Worm (Caenorhabditis elegans) whole organism, midembryonic: Measurements from ENCODE around the gene T01C8.3.

Source experiments
- T22C8.4 ChIP-seq: fragments of 200-800 bp; sonication (Bioruptor generic); IDR thresholded peaks from 2 replicates; pipeline ENCODE4 v1.3.6; 2022; ENCODE audit warnings: missing genetic modification characterization, missing compliant biosample characterization
- cog-1 ChIP-seq: sonication (generic microtip); optimal IDR thresholded peaks from 2 replicates; lab custom pipeline; 2016; ENCODE audit warnings: missing genetic modification characterization, missing compliant biosample characterization
- flt-1 ChIP-seq: fragments of 200-800 bp; sonication (Bioruptor generic); IDR thresholded peaks from 2 replicates; pipeline ENCODE4 v1.3.6; 2022; ENCODE audit warnings: missing genetic modification characterization, missing compliant biosample characterization
- klf-2 ChIP-seq: fragments of 200-800 bp; sonication (Bioruptor generic); conservative IDR thresholded peaks from 2 replicates; pipeline ENCODE4 v1.3.6; 2022; ENCODE audit warnings: missing genetic modification reagents, missing genetic modification characterization, missing compliant biosample characterization
- med-1 ChIP-seq: sonication (generic microtip); optimal IDR thresholded peaks from 2 replicates; lab custom pipeline; 2017; ENCODE audit warnings: missing genetic modification characterization, mild to moderate bottlenecking, missing compliant biosample characterization, antibody characterized with exemption, missing genetic modification reagents; ENCODE audit not compliant: insufficient read depth
- ref-1 ChIP-seq: fragments of 200-800 bp; sonication (Bioruptor generic); conservative IDR thresholded peaks from 2 replicates; pipeline ENCODE4 v1.3.6; 2022; ENCODE audit warnings: missing genetic modification reagents, missing genetic modification characterization, missing compliant biosample characterization
- tab-1 ChIP-seq: fragments of 200-800 bp; sonication (Bioruptor generic); IDR thresholded peaks from 2 replicates; pipeline ENCODE4 v1.3.6; 2022; ENCODE audit warnings: missing genetic modification characterization, missing compliant biosample characterization
- ztf-23 ChIP-seq: fragments of 200-800 bp; sonication (Bioruptor generic); IDR thresholded peaks from 2 replicates; pipeline ENCODE4 v1.3.6; 2022; ENCODE audit warnings: missing genetic modification reagents, missing genetic modification characterization, missing compliant biosample characterization
- ztf-29 ChIP-seq: fragments of 200-800 bp; sonication (Bioruptor generic); IDR thresholded peaks from 2 replicates; pipeline ENCODE4 v1.3.6; 2022; ENCODE audit warnings: missing genetic modification reagents, missing genetic modification characterization, missing compliant biosample characterization

Gene T01C8.3

DNA sequence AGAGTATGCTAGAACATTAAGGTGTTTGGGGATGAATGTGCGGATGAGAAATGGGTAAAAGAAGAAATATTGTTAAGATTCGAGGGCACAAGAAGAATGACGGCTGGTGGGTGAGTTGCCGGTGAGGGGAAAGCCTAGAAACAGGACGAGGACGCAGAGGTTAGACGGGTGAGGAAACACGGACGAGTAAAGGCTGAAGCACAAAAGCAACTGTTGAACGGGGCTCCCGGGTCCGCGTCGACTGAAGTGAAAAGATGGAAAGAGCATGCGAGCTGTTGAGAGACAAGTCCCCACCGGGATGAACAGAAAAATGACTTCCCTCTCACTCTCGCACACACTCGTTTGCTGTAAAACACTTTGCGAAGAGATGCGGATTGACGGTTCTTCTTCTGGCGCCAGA is 29.0 kb upstream of the T01C8.3 start:
- no peak for TF ChIP-seq tab-1 (GFP tag; lab: Robert Waterston, UW)
- TF ChIP-seq cog-1 (tag; lab: Kevin White, UChicago): no peak
- no peak for TF ChIP-seq med-1 (GFP tag; lab: Kevin White, UChicago)
- TF ChIP-seq ztf-23 (GFP tag; lab: Robert Waterston, UW): no peak
- TF ChIP-seq flt-1 (GFP tag; lab: Robert Waterston, UW): no peak
- TF ChIP-seq ztf-29 (GFP tag; lab: Robert Waterston, UW): no peak
- no peak for TF ChIP-seq ref-1
- TF ChIP-seq T22C8.4 (GFP tag; lab: Robert Waterston, UW): no peak
- TF ChIP-seq klf-2 (GFP tag; lab: Robert Waterston, UW): no peak

DNA sequence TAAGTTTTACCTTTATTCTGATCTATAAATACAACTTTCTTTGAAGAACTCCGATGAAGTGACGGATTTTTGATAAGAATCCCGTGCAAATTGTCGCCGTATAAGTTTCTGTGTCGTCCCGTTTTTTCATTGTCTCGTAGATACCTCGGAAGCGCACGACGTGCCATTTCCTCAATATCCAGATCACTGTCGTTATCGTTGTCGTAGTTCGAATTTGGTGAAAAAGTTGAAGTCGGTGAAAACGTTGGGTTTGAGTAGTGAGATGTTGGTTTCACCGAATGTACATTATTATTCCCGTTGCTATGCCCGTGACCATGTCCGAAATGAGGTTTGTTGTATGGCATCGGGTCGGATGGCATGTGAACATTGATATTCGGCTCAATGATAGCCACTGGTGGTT is 26.7 kb upstream of the T01C8.3 start:
- no peak for TF ChIP-seq flt-1 (GFP tag; lab: Robert Waterston, UW)
- no peak for TF ChIP-seq ztf-23 (GFP tag; lab: Robert Waterston, UW)
- TF ChIP-seq klf-2 (GFP tag; lab: Robert Waterston, UW): no peak
- no peak for TF ChIP-seq T22C8.4 (GFP tag; lab: Robert Waterston, UW)
- TF ChIP-seq med-1 (GFP tag; lab: Kevin White, UChicago): no peak
- no peak for TF ChIP-seq ref-1
- no peak for TF ChIP-seq ztf-29 (GFP tag; lab: Robert Waterston, UW)
- no peak for TF ChIP-seq cog-1 (tag; lab: Kevin White, UChicago)
- TF ChIP-seq tab-1 (GFP tag; lab: Robert Waterston, UW): no peak

DNA sequence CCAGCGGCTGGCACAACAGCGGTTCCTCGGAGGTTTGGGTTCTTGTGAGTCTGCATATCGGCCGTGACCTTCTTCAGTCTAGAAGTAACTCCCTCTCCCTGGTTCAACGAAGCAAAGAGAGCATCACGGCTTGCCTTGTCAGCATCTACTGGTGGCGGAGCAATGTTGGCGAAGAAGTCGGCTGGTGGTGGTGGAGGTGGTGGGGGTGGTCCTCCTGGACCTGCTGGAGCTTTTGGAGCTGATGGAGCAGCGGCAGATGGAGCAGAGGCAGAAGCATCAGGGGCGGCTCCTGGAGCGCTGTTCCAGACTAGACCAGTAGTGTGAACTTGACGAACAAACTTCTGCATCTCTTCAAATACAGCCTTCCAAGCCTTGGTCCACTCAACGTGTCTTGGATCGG is 25.5 kb upstream of the T01C8.3 start:
- TF ChIP-seq klf-2 (GFP tag; lab: Robert Waterston, UW) (no peak), T22C8.4 (GFP tag; lab: Robert Waterston, UW) (no peak), tab-1 (GFP tag; lab: Robert Waterston, UW) (no peak), med-1 (GFP tag; lab: Kevin White, UChicago) (no peak), ztf-29 (GFP tag; lab: Robert Waterston, UW) (no peak), flt-1 (GFP tag; lab: Robert Waterston, UW) (no peak), ref-1 (no peak), cog-1 (tag; lab: Kevin White, UChicago) (no peak), ztf-23 (GFP tag; lab: Robert Waterston, UW) (no peak)

DNA sequence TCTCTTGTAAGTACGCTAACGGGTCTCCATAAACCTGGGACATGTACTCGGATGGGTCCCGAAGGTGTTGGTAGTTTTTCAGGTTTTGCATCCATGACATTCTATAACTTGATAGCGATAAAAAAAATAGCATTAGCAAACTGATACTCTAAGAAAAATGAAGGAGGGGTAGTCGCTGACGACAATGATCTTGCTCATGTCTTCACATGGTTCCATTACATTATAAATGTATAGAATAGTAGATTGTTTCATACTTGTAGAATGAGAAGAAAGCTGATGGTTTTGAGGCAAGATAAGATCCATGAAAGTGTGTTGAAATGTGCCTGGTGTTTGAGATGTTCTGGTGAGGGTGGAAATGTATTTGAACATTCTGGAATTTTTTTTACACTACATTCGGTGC is 24.0 kb upstream of the T01C8.3 start, which contains the start of gene mec-4:
mec-4 (minus strand) TSS at position 101 of the 400 bp plus-strand sequence.
- TF ChIP-seq T22C8.4 (GFP tag; lab: Robert Waterston, UW) (no peak), cog-1 (tag; lab: Kevin White, UChicago) (no peak), klf-2 (GFP tag; lab: Robert Waterston, UW) (no peak), ref-1 (no peak), med-1 (GFP tag; lab: Kevin White, UChicago) (no peak), ztf-29 (GFP tag; lab: Robert Waterston, UW) (no peak), ztf-23 (GFP tag; lab: Robert Waterston, UW) (no peak), tab-1 (GFP tag; lab: Robert Waterston, UW) (no peak), flt-1 (GFP tag; lab: Robert Waterston, UW) (no peak)

DNA sequence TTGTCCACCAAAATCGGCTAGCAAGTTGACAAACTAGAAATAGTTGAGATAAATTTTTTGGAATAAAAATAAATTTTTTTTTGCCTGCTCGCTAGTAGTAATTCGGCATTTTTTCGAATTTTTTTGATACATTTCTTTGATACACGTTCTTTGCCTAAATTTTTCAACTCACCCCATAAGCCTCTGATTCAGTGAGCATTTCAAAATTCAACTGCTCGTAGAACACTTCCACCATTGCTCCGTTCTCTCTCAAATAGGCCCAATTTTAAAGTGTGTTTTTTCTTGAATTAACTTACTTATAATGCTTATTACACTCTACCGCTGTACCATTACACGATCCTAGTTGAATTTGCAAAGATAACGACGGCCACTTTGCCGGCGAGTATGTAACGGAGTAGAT is 20.5 kb upstream of the T01C8.3 start:
- TF ChIP-seq klf-2 (GFP tag; lab: Robert Waterston, UW) (no peak), T22C8.4 (GFP tag; lab: Robert Waterston, UW) (no peak), tab-1 (GFP tag; lab: Robert Waterston, UW) (no peak), cog-1 (tag; lab: Kevin White, UChicago) (no peak), med-1 (GFP tag; lab: Kevin White, UChicago) (no peak), ref-1 (no peak), ztf-23 (GFP tag; lab: Robert Waterston, UW) (no peak), flt-1 (GFP tag; lab: Robert Waterston, UW) (no peak), ztf-29 (GFP tag; lab: Robert Waterston, UW) (no peak)

DNA sequence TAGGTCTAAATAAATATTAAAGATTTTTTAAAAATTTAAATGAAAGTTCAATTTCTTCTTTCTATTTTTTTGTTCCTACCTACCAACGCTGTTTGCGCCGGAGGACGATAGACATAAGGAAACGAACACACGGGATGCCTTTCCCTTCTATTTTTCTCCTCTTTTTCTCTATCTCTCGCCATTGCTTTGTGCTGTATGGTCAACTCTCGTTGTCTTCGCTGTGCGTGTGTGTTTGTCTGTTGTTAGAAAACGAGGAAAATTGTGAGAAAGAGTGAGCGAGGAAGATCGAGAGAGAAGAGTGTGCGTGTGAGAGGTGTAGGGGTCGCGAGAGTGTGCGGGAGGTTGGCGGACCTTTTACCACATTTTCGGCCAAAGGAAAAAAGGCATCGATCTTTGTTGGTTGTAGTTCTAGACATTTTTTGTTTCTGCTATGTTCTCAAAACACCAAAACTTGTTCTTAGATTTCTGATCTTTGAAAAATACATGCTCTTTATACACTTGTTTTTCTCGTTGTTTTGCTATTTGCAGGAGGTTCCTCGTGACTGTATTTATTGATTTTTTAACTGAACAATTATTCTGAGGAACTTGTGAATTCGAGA is 16.2 kb upstream of the T01C8.3 start:
- TF ChIP-seq ztf-23 (GFP tag; lab: Robert Waterston, UW): no peak
- no peak for TF ChIP-seq ztf-29 (GFP tag; lab: Robert Waterston, UW)
- TF ChIP-seq ref-1: no peak
- TF ChIP-seq med-1 (GFP tag; lab: Kevin White, UChicago): no peak
- no peak for TF ChIP-seq klf-2 (GFP tag; lab: Robert Waterston, UW)
- TF ChIP-seq cog-1 (tag; lab: Kevin White, UChicago): no peak
- TF ChIP-seq T22C8.4 (GFP tag; lab: Robert Waterston, UW): no peak
- no peak for TF ChIP-seq tab-1 (GFP tag; lab: Robert Waterston, UW)
- no peak for TF ChIP-seq flt-1 (GFP tag; lab: Robert Waterston, UW)

DNA sequence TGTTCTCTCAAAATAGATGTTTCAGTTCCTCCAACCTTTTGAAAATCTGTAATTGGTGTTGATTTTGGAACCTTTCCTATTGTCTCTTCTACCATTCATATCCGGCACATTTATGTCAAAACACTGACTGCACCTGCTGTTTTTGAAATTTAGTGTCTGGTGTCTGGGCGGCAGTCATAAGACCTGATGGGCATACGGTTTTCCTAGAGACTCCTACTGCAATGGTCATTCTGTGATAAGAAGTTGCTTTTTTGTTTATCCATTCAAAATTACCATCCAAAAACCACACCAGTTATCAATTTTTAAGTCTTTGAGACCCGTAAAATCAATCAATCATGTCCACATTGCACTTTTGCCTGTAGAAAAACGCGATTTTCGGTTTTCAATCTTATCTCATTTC is 15.6 kb upstream of the T01C8.3 start:
- no peak for TF ChIP-seq med-1 (GFP tag; lab: Kevin White, UChicago)
- no peak for TF ChIP-seq ztf-23 (GFP tag; lab: Robert Waterston, UW)

DNA sequence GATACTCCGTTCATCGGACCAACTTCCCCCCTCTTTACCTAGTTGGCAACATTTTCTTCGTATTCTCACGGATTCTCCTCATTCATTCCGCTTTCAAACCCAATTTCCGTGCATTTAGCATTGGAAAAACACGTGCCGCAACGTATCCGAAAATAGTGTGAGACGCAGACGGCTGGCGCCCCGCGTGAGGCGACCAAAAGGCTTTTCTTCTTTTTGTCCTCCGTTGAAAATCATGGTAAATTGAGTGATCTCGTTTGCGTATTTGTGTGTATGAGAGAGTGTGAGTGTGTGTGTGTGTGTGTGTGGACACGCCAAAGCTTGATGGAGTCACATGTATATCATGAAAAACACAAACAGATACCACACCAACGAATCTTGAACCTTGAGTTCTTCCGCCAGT is 13.8 kb upstream of the T01C8.3 start:
- no peak for TF ChIP-seq ztf-29 (GFP tag; lab: Robert Waterston, UW)
- no peak for TF ChIP-seq med-1 (GFP tag; lab: Kevin White, UChicago)
- no peak for TF ChIP-seq tab-1 (GFP tag; lab: Robert Waterston, UW)
- TF ChIP-seq klf-2 (GFP tag; lab: Robert Waterston, UW): no peak
- TF ChIP-seq cog-1 (tag; lab: Kevin White, UChicago): no peak
- TF ChIP-seq flt-1 (GFP tag; lab: Robert Waterston, UW): no peak
- no peak for TF ChIP-seq T22C8.4 (GFP tag; lab: Robert Waterston, UW)

DNA sequence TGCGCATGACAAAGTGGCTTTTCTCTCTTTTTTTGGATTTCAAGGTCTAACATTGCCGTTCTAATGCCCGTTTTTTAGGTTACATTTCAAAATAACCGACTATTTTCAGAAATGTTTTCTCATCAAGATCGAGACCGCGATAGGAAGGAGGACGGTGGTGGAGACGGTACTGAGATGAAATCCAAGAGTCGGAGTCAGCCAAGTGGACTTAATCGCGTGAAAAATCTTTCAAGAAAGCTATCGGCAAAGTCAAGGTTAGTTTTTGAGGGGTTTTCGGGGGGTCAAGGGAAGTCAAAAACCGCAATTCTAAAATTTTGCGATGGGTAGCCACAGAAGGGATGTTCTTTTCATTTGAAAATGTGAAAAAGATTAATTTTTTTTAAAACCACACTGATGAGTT is 13.0 kb upstream of the T01C8.3 start, which contains the start of gene aak-2:
aak-2 (plus strand) TSS at position 110 of the 400 bp plus-strand sequence.
- no peak for TF ChIP-seq ref-1
- TF ChIP-seq klf-2 (GFP tag; lab: Robert Waterston, UW): no peak
- TF ChIP-seq med-1 (GFP tag; lab: Kevin White, UChicago): no peak
- no peak for TF ChIP-seq flt-1 (GFP tag; lab: Robert Waterston, UW)
- no peak for TF ChIP-seq cog-1 (tag; lab: Kevin White, UChicago)
- TF ChIP-seq ztf-29 (GFP tag; lab: Robert Waterston, UW): no peak
